Fruit fly (Drosophila melanogaster): ENCODE results near the gene Ppox.

The Ppox gene

dm6 chr3R:24626667-24627066, 35.0 kb downstream of the Ppox start:
- no peak for TF ChIP-seq CG8478 (optimal IDR thresholded peaks at IDR 0.05)

dm6 chr3R:24626003-24626486, 35.6 kb downstream of the Ppox start:
- TF ChIP-seq CTCF (optimal IDR thresholded peaks at IDR 0.05) (no peak), CG8478 (optimal IDR thresholded peaks at IDR 0.05) (no peak)

- peak; percentile 2 to 4 for TF ChIP-seq CTCF (optimal IDR thresholded peaks at IDR 0.05)
- no peak for TF ChIP-seq CG8478 (optimal IDR thresholded peaks at IDR 0.05)
Measured at dm6 chr3R:24625517-24625925, 36.1 kb downstream of the Ppox start, which contains the start of the genes Syx18 and atl. Gene Syx18, minus strand, starts transcription at chr3R:24625562. Gene atl, plus strand, starts transcription at chr3R:24625671.

- no peak for TF ChIP-seq CG8478 (optimal IDR thresholded peaks at IDR 0.05)
- no peak for TF ChIP-seq CTCF (optimal IDR thresholded peaks at IDR 0.05)
Measured at dm6 chr3R:24620569-24620968, 41.1 kb downstream of the Ppox start.

dm6 chr3R:24614707-24615022, 47.0 kb downstream of the Ppox start:
- no peak for TF ChIP-seq CTCF (optimal IDR thresholded peaks at IDR 0.05)

- TF ChIP-seq CTCF (optimal IDR thresholded peaks at IDR 0.05) (no peak), CG8478 (optimal IDR thresholded peaks at IDR 0.05) (no peak)
Measured at dm6 chr3R:24613819-24614706, 47.6 kb downstream of the Ppox start.
